Worm (Caenorhabditis elegans): ENCODE data around the gene srt-40.

DNA sequence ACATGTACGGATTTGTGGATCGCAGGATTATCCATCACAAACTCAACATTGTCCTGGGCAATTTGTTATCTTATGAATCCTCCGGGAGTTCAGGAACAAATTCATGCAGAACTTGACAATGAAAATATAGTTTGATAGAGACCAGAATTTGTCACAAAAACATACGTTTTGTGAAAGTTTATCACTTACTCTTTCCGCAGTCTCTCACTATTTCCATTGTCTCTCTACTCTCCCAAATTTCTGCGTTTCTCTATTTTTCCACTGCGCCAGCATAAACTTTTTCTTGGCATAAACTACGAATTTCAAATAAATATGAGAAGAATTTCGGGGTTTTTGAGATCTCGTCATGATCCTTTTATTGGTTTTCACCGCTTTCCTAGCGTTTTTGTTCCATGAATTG lies 36.5 kb upstream of the srt-40 start, which contains the start of gene cyp-33C3:
- no peak for TF ChIP-seq nhr-237 (tag; optimal IDR thresholded peaks at IDR 0.05)
- no peak for TF ChIP-seq mab-5 (tag; optimal IDR thresholded peaks at IDR 0.05)
- no peak for TF ChIP-seq nhr-28 (tag; optimal IDR thresholded peaks at IDR 0.05)
- TF ChIP-seq lsy-2 (tag; optimal IDR thresholded peaks at IDR 0.05), result no peak
- TF ChIP-seq ztf-11 (tag; optimal IDR thresholded peaks at IDR 0.05), result no peak
- TF ChIP-seq nhr-12 (tag; optimal IDR thresholded peaks at IDR 0.05), result no peak
- TF ChIP-seq nhr-76 (tag; optimal IDR thresholded peaks at IDR 0.05), result no peak
- no peak for TF ChIP-seq mls-2 (tag; optimal IDR thresholded peaks at IDR 0.05)
- TF ChIP-seq snpc-4 (tag; optimal IDR thresholded peaks at IDR 0.05), result no peak
- no peak for TF ChIP-seq ceh-83 (GFP tag; optimal IDR thresholded peaks at IDR 0.05)
- no peak for TF ChIP-seq unc-62 (GFP tag; optimal IDR thresholded peaks at IDR 0.05)
- no peak for TF ChIP-seq pha-4 (tag; optimal IDR thresholded peaks at IDR 0.05)
- no peak for TF ChIP-seq lin-13 (tag; optimal IDR thresholded peaks at IDR 0.05)
- TF ChIP-seq mep-1 (tag; optimal IDR thresholded peaks at IDR 0.05), result no peak
